Worm (Caenorhabditis elegans): ENCODE measurements around the gene Y51H7BR.7.

Y51H7BR.7 gene

ce11 chrII:1500286-1500840 is 25.0 kb downstream of the Y51H7BR.7 start, which contains the start of gene emc-1:
emc-1 (minus strand) TSS chrII:1500330.
- TF ChIP-seq aly-2 (tag; optimal IDR thresholded peaks at IDR 0.05) (no peak), pha-4 (tag; optimal IDR thresholded peaks at IDR 0.05) (peak; percentile 11), mdl-1 (tag; optimal IDR thresholded peaks at IDR 0.05) (no peak), ceh-28 (tag; optimal IDR thresholded peaks at IDR 0.05) (no peak), ceh-82 (tag; optimal IDR thresholded peaks at IDR 0.05) (no peak)

- TF ChIP-seq sea-2 (GFP tag; optimal IDR thresholded peaks at IDR 0.05) (no peak), fos-1 (tag; optimal IDR thresholded peaks at IDR 0.05) (no peak), lin-15B (tag; optimal IDR thresholded peaks at IDR 0.05) (no peak), nhr-67 (tag; optimal IDR thresholded peaks at IDR 0.05) (no peak), egl-27 (tag; optimal IDR thresholded peaks at IDR 0.05) (no peak), ztf-4 (tag; optimal IDR thresholded peaks at IDR 0.05) (no peak), elt-2 (tag; optimal IDR thresholded peaks at IDR 0.05) (no peak), daf-12 (tag; optimal IDR thresholded peaks at IDR 0.05) (no peak), lsy-12 (tag; optimal IDR thresholded peaks at IDR 0.05) (no peak), lin-39 (tag; optimal IDR thresholded peaks at IDR 0.05) (no peak), tbx-2 (tag; optimal IDR thresholded peaks at IDR 0.05) (no peak), pha-4 (tag; optimal IDR thresholded peaks at IDR 0.05) (no peak), fkh-2 (tag; optimal IDR thresholded peaks at IDR 0.05) (no peak), hmg-11 (tag; optimal IDR thresholded peaks at IDR 0.05) (no peak), nhr-25 (tag; optimal IDR thresholded peaks at IDR 0.05) (no peak), nhr-77 (tag; optimal IDR thresholded peaks at IDR 0.05) (no peak), R02D3.7 (tag; optimal IDR thresholded peaks at IDR 0.05) (no peak), skn-1 (tag; optimal IDR thresholded peaks at IDR 0.05) (no peak)
Measured at ce11 chrII:1490813-1491212, 34.6 kb downstream of the Y51H7BR.7 start.

ce11 chrII:1482419-1482818 is 43.0 kb downstream of the Y51H7BR.7 start:
- TF ChIP-seq fkh-10 (GFP tag; optimal IDR thresholded peaks at IDR 0.05), result no peak
- no peak for TF ChIP-seq eor-1 (tag; optimal IDR thresholded peaks at IDR 0.05)
- no peak for TF ChIP-seq nhr-43 (tag; optimal IDR thresholded peaks at IDR 0.05; ENCODE audit: poor library complexity, severe bottlenecking)
- TF ChIP-seq nhr-25 (tag; optimal IDR thresholded peaks at IDR 0.05), result no peak
- TF ChIP-seq nhr-11 (tag; optimal IDR thresholded peaks at IDR 0.05), result no peak
- no peak for TF ChIP-seq nhr-28 (tag; optimal IDR thresholded peaks at IDR 0.05)
- no peak for TF ChIP-seq lin-15B (tag; optimal IDR thresholded peaks at IDR 0.05)
- no peak for TF ChIP-seq fkh-2 (tag; optimal IDR thresholded peaks at IDR 0.05)
- TF ChIP-seq ceh-82 (tag; optimal IDR thresholded peaks at IDR 0.05), result no peak
- TF ChIP-seq nhr-237 (tag; optimal IDR thresholded peaks at IDR 0.05), result no peak

- TF ChIP-seq jun-1 (tag; optimal IDR thresholded peaks at IDR 0.05) (no peak), eor-1 (tag; optimal IDR thresholded peaks at IDR 0.05) (no peak), lin-15B (tag; optimal IDR thresholded peaks at IDR 0.05) (no peak), hmg-11 (tag; optimal IDR thresholded peaks at IDR 0.05) (no peak), skn-1 (tag; optimal IDR thresholded peaks at IDR 0.05) (no peak), tbx-2 (tag; optimal IDR thresholded peaks at IDR 0.05) (no peak), pha-4 (tag; optimal IDR thresholded peaks at IDR 0.05) (no peak), elt-1 (tag; optimal IDR thresholded peaks at IDR 0.05) (no peak), nhr-67 (tag; optimal IDR thresholded peaks at IDR 0.05) (no peak), fkh-10 (GFP tag; optimal IDR thresholded peaks at IDR 0.05) (no peak), mml-1 (tag; optimal IDR thresholded peaks at IDR 0.05) (no peak), fkh-2 (tag; optimal IDR thresholded peaks at IDR 0.05) (no peak), zag-1 (tag; optimal IDR thresholded peaks at IDR 0.05) (no peak), lsy-12 (tag; optimal IDR thresholded peaks at IDR 0.05) (no peak), ceh-28 (tag; optimal IDR thresholded peaks at IDR 0.05) (no peak), ceh-16 (tag; optimal IDR thresholded peaks at IDR 0.05) (no peak), mdl-1 (tag; optimal IDR thresholded peaks at IDR 0.05) (no peak), ztf-4 (tag; optimal IDR thresholded peaks at IDR 0.05) (no peak), nhr-11 (tag; optimal IDR thresholded peaks at IDR 0.05) (no peak)
Measured at ce11 chrII:1481660-1482059, 43.7 kb downstream of the Y51H7BR.7 start.

ce11 chrII:1478522-1478921 is 46.9 kb downstream of the Y51H7BR.7 start:
- no peak for TF ChIP-seq nhr-237 (tag; optimal IDR thresholded peaks at IDR 0.05)
- TF ChIP-seq mml-1 (tag; optimal IDR thresholded peaks at IDR 0.05), result no peak
- no peak for TF ChIP-seq hmg-11 (tag; optimal IDR thresholded peaks at IDR 0.05)
- no peak for TF ChIP-seq nhr-76 (tag; optimal IDR thresholded peaks at IDR 0.05)
- TF ChIP-seq ceh-28 (tag; optimal IDR thresholded peaks at IDR 0.05), result no peak
- no peak for TF ChIP-seq lsy-12 (tag; optimal IDR thresholded peaks at IDR 0.05)
- TF ChIP-seq nhr-12 (tag; optimal IDR thresholded peaks at IDR 0.05), result no peak
- no peak for TF ChIP-seq mdl-1 (tag; optimal IDR thresholded peaks at IDR 0.05)
- no peak for TF ChIP-seq egl-27 (tag; optimal IDR thresholded peaks at IDR 0.05)
- no peak for TF ChIP-seq snpc-4 (tag; optimal IDR thresholded peaks at IDR 0.05)
- no peak for TF ChIP-seq ZK546.5 (tag; optimal IDR thresholded peaks at IDR 0.05)
- TF ChIP-seq skn-1 (tag; optimal IDR thresholded peaks at IDR 0.05), result no peak

Measured in whole organism, L3 larva.